Worm (Caenorhabditis elegans) whole organism, dauer: ENCODE results near the gene col-19.

Experiments used
- unc-62 ChIP-seq: sonication (generic microtip); optimal IDR thresholded peaks from 2 replicates; lab custom pipeline; 2017; ENCODE audit warnings: missing biosample characterization, missing genetic modification reagents, missing genetic modification characterization

col-19 gene

DNA sequence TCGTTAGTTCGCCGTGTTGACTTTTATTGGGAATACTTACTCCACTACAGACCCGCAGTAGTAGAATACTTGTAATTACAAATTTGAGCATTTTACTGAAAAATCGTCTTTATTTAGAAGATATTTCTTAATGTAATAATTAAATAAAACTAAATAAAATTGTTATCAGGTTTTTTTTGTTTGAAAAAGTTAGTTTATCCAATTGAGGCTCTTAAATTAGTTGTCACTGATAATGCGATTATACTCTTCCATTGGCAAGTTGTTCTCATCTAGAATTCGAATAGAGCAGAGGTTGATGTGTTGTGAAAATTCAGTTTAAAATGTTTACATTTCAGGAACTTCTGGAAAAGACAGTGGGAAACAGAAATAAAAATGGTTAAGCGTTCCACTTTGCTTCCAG is 4.0 kb downstream of the col-19 start, which contains the start of gene ZK1193.2:
Gene ZK1193.2, minus strand, starts transcription at position 101 of the 400 bp plus-strand sequence.
- TF ChIP-seq unc-62, result no peak

DNA sequence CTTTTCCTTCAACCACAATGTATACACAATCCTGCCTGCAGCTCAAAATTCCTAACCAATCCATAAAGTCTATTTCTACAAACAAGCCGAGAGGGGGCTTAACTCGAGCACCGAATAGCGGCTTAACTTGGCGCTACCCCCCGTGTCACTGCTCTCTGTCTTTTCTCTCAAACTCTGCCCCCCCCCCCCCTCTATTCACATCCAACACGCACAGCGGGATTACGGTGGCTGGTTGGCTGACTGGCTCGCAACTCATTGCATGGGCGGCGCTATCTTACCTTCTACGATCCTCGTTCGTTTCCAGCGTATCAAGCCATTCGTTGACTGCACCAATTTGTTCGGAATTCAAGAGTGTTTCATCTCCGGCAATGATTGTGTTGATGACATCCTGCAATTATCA is 10.1 kb downstream of the col-19 start:
- no peak for TF ChIP-seq unc-62

DNA sequence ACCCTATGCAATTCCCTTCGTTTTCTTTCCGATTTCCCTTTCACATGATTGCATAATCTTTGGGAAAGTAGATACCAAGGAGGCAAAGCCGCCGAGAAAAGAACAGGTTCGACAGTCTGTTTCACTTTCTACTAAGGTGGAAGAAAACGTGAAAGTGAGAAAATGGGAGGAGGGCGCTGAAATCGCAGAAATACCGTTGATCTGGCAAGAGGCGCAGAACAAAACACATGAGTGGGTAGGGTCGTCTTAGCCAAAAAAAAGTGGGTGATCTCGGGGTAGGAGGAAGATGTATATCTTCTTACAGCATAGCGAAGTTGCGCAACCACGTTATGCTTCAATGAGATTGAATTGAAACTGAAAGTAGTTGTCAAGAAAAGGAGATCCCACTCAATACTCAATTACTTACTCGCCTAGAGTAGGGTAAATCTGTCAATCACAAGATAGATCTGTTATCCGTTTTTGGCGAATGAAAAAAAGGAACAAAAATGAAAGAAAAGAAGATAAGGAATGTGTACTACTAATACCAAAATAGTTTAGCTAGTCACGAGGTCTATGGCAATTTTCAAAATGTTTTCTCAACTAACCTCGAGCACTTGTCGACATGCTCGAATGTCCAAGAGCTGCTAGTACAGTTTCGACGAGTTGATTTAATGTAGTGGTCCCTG is 11.7 kb downstream of the col-19 start:
- no peak for TF ChIP-seq unc-62

DNA sequence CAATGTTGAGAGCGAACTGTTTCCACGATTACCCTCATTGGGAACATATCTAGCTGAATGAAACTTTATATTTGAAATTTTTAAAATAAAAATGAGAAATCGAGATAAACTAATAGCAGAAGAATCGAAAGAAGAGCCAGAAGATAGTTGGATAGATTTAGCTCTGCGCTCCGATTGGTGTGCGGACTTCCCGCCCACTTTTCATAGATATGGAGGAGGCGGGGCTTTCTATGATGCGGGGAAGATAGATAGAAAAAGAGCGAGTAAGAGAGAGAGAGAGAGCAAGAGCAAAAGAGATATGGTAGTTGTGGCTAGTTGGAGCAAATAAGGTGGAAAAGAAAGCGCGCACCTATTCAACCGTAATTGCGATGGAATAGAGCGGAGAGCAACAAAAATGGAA is 12.2 kb downstream of the col-19 start, which contains the start of gene dve-1:
Gene dve-1, minus strand, starts transcription at position 66 of the 400 bp plus-strand sequence.
- no peak for TF ChIP-seq unc-62

DNA sequence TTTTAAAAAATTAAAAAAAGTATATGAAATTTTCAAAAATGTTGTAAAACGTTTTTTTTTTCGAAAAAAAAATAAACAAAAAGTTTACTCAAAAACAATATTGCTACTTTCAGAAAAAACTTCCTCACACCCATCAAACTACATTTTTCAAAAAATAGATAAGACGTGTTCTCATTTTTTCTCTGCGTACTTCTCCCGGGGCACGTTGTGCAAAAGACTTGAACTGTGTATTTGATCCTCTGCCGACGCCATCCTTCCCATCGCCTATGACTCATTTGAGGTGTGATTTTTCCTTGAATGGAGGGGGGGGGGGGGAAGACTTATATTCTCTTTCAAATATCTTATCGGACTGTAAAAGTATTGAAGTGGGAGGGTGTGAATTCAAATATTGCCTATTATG is 16.9 kb downstream of the col-19 start:
- no peak for TF ChIP-seq unc-62

DNA sequence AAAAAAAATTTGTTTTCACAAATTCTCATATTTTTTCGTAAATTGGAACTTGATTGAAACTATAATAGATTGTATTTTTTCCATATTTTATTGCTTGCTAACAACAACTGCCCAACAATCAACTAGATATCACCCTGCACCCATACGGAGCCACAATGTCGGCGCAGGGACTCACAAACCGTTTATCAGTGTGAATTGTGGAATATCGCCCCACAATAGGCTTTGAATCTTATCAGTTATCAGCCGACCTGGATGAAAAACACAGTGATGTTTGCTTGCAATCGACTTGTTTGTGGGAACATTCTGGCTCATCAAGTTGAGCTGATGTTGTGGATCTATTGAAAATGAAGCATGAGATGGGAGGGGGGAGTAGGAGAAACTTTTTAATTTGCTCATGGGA is 17.5 kb downstream of the col-19 start:
- TF ChIP-seq unc-62, result no peak

DNA sequence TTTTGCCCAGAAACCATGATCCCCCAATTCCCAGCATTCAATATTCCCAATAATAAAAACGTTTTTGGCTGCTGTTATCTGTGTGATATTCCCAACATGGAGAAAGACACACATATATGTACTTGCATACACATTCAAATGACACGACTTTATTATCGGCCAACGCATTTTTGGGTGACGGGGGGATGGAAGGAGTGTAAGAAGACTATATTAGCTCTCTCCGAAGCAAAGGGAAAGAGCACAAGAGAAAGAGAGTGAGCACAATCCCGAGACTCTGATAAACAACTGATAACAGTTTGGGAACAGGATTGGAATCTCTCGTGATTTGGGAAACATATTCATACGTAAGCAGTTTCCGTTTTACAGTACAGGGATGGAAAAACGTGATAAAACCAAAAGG is 18.9 kb downstream of the col-19 start:
- no peak for TF ChIP-seq unc-62

DNA sequence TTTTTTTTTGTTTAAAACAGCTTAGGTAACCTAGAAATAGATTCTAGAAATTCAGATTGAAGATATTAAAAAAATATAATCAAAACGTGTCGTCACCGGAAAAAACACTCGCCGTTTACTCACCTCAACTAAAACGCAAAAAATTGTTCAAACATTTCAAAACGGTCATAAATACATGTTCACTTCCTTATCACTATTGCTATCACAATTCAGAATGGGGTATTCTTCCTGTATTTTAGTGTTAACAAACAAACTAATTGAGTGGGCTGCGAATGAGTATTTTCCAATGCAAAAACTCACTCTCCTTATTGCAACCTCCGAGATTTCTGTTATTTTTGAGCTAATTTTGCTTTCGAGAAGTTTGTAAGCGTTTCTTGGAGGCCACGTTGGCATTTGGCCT is 28.3 kb downstream of the col-19 start, which contains the start of gene F52D1.2:
Gene F52D1.2, minus strand, starts transcription at position 393 of the 400 bp plus-strand sequence.
- TF ChIP-seq unc-62, result no peak

DNA sequence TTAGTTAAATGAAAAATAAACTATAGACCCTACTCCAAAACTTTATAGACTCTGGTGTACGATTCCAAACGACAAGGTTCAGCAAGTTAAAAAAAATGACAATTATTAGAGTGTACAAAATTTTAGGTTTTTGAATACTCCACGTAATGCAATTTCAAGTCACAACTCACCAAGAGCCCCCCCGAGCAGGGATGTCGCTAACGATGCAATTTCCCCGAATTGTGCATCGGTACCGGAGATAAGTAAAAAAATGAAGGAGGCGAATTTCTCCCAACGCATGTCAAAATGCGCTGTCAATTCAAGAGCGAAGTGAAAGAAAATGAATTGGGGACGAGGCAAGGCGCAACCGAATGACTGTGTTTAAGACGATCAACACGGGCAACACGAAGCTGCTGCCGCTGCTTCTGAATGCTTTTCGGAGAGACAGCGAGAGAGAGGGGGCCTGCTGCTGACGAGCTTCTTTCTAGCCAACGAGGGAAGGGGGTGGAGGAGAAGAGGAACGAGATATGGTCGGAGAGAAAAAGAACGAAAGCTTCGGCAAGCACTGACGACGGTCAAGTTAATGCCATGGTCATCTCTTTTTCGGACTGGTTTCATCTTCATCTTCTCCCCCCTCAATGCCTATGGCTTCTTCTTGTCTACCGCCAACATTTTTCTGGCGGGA is 35.8 kb downstream of the col-19 start, which contains the start of gene abu-12:
Gene abu-12, minus strand, starts transcription at position 472 of the 664 bp plus-strand sequence.
- TF ChIP-seq unc-62, result no peak

DNA sequence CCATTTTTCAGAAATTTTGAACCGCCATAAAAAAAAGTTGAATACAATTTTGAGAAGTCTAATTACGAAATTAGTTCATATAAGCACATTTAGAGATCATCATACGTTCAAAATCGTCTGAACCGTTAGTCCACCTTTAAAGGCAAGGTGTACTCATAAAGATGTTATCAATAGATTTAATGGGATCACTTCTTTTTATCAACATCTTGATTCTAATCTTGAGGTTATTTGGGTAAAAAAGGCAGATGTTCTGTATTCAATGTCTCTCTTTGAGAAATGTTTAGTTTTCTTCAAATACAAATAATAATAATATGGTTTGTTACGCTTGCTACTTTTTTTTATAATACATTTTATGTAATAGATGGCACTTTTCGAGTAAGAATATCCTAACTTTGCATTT is 37.8 kb downstream of the col-19 start:
- no peak for TF ChIP-seq unc-62

DNA sequence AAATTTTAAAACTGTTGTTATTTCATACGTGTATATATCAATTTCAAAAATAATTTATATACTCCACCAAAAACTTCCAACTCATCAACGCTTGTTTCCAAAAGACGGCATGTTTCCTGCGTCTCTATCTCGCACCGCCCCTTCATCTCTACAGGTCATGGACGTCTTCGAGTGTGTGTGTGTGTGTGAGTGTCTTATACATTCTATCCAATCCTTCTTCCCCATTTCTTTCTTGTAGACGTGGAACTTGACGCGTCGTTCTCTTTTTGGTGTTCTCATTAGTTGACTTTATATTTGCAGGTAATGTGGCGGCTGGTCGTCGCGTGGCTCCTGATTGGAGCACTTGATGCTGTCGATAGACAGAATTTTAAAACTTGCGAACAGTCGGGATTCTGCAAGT is 38.8 kb downstream of the col-19 start, which contains the start of gene aagr-4:
Gene aagr-4, plus strand, starts transcription at position 301 of the 400 bp plus-strand sequence.
- no peak for TF ChIP-seq unc-62

DNA sequence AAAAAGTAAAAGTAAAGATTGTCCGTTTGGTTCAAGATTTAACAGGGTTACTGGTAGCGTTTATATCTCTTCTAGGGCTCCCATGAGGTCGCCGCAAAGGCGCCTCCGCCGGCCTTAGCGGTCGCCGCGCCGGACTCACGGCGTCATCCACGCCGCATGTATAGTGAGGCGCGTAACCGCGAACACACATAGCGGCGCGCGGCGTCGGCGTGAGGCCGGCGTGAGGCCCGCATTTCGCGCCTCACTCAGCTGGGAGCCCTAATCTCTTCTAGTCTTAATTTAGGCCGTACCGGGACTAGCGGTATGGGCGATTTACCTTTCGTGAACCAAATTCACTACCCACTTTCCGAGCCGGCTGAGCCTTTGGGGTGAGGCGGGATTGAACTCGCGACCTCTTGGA is 40.1 kb downstream of the col-19 start:
- TF ChIP-seq unc-62, result no peak

DNA sequence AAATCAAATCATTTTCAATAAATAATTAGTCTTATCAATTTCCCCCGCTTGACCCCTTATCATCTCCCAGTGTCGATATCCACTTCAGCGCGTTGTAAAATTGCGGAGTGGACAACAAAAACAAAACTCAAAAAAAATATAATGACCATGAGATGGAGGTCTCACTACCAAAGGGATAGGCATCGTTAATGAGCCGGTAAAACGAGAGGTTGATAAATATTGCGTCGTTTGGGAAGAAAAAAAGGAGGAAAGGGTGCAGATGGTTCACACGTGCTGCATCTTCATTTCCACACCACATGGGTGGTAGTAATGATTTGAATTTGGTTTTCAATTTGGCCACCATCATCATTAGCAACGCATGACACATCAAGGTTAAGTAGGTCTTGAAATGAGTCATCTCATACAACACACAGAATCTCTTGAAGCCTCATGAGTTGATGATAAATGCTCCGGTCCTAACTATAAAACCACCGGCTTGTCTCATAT is 45.9 kb downstream of the col-19 start:
- no peak for TF ChIP-seq unc-62
